Worm (Caenorhabditis elegans): ENCODE results near the gene afmd-1.

afmd-1 gene

DNA sequence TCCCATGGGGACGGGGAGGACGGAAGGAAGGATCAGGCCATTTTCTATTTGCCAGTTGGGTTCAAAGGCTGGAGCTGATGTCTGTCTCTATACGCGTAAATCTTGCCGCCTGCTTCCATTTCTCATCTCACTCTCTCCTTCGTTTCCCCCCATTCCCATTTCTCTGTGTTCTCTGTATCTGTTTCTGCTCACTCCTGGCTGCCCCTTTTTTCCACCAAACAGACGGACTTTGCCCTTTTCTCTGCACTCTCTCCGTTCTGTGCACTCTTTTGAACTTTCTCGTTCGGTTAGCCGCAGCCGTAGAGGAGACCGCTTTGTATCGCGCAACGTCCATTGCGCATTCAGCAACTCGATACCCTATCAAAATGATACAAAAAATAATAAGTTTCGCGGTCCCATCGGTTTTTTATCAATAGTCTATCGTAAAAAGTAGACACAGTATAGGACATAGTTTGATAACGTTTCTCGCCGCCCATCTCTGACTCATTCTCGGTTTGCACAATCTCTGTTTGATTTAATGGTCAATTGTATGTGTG is 8.6 kb upstream of the afmd-1 start:
- TF ChIP-seq pbrm-1 (GFP tag; IDR thresholded peaks at IDR 0.05) (0 out of 2 replicates have a peak, but pooled peaks have one; percentile 20), K11D2.4 (GFP tag; IDR thresholded peaks at IDR 0.05) (0 out of 2 replicates have a peak, but pooled peaks have one; percentile 50), cebp-1 (GFP tag; IDR thresholded peaks at IDR 0.05) (no peak), cebp-1 (tag; optimal IDR thresholded peaks at IDR 0.05) (peak; percentile 57), ztf-18 (tag; optimal IDR thresholded peaks at IDR 0.05) (peak; percentile 11), ceh-58 (GFP tag; IDR thresholded peaks at IDR 0.05) (no peak), madf-3 (GFP tag; IDR thresholded peaks at IDR 0.05) (no peak), attf-5 (GFP tag; optimal IDR thresholded peaks at IDR 0.05) (peak; percentile 52), somi-1 (GFP tag; optimal IDR thresholded peaks at IDR 0.05) (peak; percentile 6), lir-1 (GFP tag; conservative IDR thresholded peaks at IDR 0.05) (0 out of 2 replicates have a peak, but pooled peaks have one; percentile 32), repo-1 (tag; optimal IDR thresholded peaks at IDR 0.05) (peak; percentile 9), B0336.3 (GFP tag; IDR thresholded peaks at IDR 0.05) (peak; percentile 59; the same call in 1 of the 2 replicates), K12H6.12 (tag; optimal IDR thresholded peaks at IDR 0.05) (peak; percentile 25), mes-4 (tag; optimal IDR thresholded peaks at IDR 0.05) (no peak), ztf-25 (GFP tag; IDR thresholded peaks at IDR 0.05) (no peak), dox-1 (GFP tag; IDR thresholded peaks at IDR 0.05) (peak; percentile 78), zim-3 (tag; optimal IDR thresholded peaks at IDR 0.05) (no peak), tbx-9 (tag; optimal IDR thresholded peaks at IDR 0.05; ENCODE audit: borderline replicate concordance) (no peak), ceh-79 (tag; optimal IDR thresholded peaks at IDR 0.05) (no peak), F22D6.2 (tag; optimal IDR thresholded peaks at IDR 0.05) (no peak), zfh-2 (GFP tag; conservative IDR thresholded peaks at IDR 0.05) (peak; percentile 89), mcd-1 (GFP tag; IDR thresholded peaks at IDR 0.05) (peak; percentile 62), tbp1 (GFP tag; optimal IDR thresholded peaks at IDR 0.05) (no peak), rec-8 (tag; optimal IDR thresholded peaks at IDR 0.05) (peak in 1 of 2 experiments; percentile 8), nhr-80 (tag; optimal IDR thresholded peaks at IDR 0.05) (peak; percentile 88), snpc-4 (GFP tag; optimal IDR thresholded peaks at IDR 0.05) (no peak), snpc-4 (tag; optimal IDR thresholded peaks at IDR 0.05) (peak in 1 of 4 experiments; percentile 21), rcor-1 (GFP tag; IDR thresholded peaks at IDR 0.05) (peak; percentile 26; the same call in 1 of the 2 replicates), hmg-1.2 (GFP tag; IDR thresholded peaks at IDR 0.05) (peak; percentile 82), lin-40 (tag; optimal IDR thresholded peaks at IDR 0.05) (peak; percentile 28), lin-54 (GFP tag; optimal IDR thresholded peaks at IDR 0.05) (peak; percentile 31), hmg-20 (GFP tag; IDR thresholded peaks at IDR 0.05) (peak; percentile 47; the same call in 1 of the 2 replicates)

- TF ChIP-seq dox-1 (GFP tag; IDR thresholded peaks at IDR 0.05) (peak; percentile 25; the same call in 1 of the 2 replicates), Y53G8AR.9 (GFP tag; conservative IDR thresholded peaks at IDR 0.05) (no peak), lsl-1 (GFP tag; optimal IDR thresholded peaks at IDR 0.05) (peak; percentile 21), F57C9.4 (tag; optimal IDR thresholded peaks at IDR 0.05) (peak; percentile 14), rpc-1 (optimal IDR thresholded peaks at IDR 0.05) (no peak), rpc-1 (tag; optimal IDR thresholded peaks at IDR 0.05) (no peak), F10E7.11 (tag; optimal IDR thresholded peaks at IDR 0.05) (no peak), ceh-91 (GFP tag; IDR thresholded peaks at IDR 0.05) (no peak), efl-1 (GFP tag; optimal IDR thresholded peaks at IDR 0.05) (no peak)
Measured at ce11 chrIV:7236248-7236772, 7.7 kb upstream of the afmd-1 start.
